1 fruit fly cellular context compared by ENCODE assay signal in the genomic region with DNA sequence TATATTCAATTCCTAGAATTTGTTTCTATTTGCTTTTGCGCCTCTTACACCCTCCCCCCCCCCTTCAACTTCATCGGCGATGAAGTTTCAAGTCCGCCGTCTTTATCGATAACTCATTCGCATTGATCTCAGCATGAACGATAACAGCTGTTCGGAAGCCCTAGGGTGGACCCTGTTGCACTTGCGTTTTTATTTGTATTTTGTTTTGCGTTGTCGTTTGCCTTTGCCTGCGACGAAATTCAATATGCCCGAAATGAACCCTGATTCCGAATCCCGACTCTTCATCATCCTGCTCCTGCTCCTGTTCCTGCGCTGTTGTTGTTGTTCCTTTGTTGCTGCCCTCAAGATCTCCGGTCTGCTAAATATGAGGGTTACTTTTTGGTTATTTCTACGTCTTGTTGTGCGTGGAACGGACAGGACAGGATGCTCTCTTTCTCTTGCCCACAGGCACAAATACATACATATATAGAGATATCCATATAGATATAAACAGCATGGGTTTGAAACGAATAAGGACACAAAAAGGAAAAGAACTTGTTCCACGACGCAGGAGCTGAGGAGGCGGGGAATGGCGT.
TF ChIP-seq lines count a peak whose summit lies in the region.

No protein-coding gene starts in this region.

TF ChIP-seq in whole organism, embryonic, 481 proteins besides CTCF, POLR2A, EP300 and RAD21 (continued from another document):
- TF ChIP-seq zen2 (GFP tag; IDR thresholded peaks at IDR 0.05; lab: Robert Waterston, UW; ENCODE audit: partially characterized antibody) (no peak), CG5245 (GFP tag; optimal IDR thresholded peaks at IDR 0.05; lab: Kevin White, UChicago) (no peak), pzg (GFP tag; optimal IDR thresholded peaks at IDR 0.05; lab: Kevin White, UChicago) (no peak), CG31388 (GFP tag; optimal IDR thresholded peaks at IDR 0.05; lab: Kevin White, UChicago) (no peak), CG13624 (GFP tag; optimal IDR thresholded peaks at IDR 0.05; lab: Kevin White, UChicago) (no peak), CG12219 (GFP tag; optimal IDR thresholded peaks at IDR 0.05; lab: Kevin White, UChicago) (peak; percentile 5), wek (GFP tag; optimal IDR thresholded peaks at IDR 0.05; lab: Kevin White, UChicago) (no peak), Aef1 (GFP tag; IDR thresholded peaks at IDR 0.05; lab: Robert Waterston, UW) (no peak), PHDP (tag; optimal IDR thresholded peaks at IDR 0.05; lab: Kevin White, UChicago) (no peak), zfh1 (GFP tag; IDR thresholded peaks at IDR 0.05; lab: Robert Waterston, UW) (no peak), CG4360 (GFP tag; IDR thresholded peaks at IDR 0.05; lab: Robert Waterston, UW) (peak; percentile 84), jigr1 (GFP tag; IDR thresholded peaks at IDR 0.05; lab: Robert Waterston, UW) (no peak), CG3838 (GFP tag; optimal IDR thresholded peaks at IDR 0.05; lab: Kevin White, UChicago) (no peak), CG8924 (tag; optimal IDR thresholded peaks at IDR 0.05; lab: Kevin White, UChicago) (peak; percentile 6), Taf1 (GFP tag; IDR thresholded peaks at IDR 0.05; lab: Robert Waterston, UW) (no peak), dmrt99B (tag; optimal IDR thresholded peaks at IDR 0.05; lab: Kevin White, UChicago) (peak; percentile 8), CG9817 (tag; optimal IDR thresholded peaks at IDR 0.05; lab: Kevin White, UChicago) (no peak), pan (optimal IDR thresholded peaks at IDR 0.05; lab: Kevin White, UChicago) (no peak), pan (GFP tag; optimal IDR thresholded peaks at IDR 0.05 in 1 of 2, IDR thresholded peaks at IDR 0.05 in 1 of 2) (no peak), mld (GFP tag; IDR thresholded peaks at IDR 0.05; lab: Robert Waterston, UW; ENCODE audit: partially characterized antibody) (no peak), Dek (tag; optimal IDR thresholded peaks at IDR 0.05; lab: Kevin White, UChicago) (no peak), CG11093 (GFP tag; IDR thresholded peaks at IDR 0.05; lab: Robert Waterston, UW) (no peak), Doc2 (GFP tag; IDR thresholded peaks at IDR 0.05; lab: Robert Waterston, UW) (no peak), stwl (tag; optimal IDR thresholded peaks at IDR 0.05; lab: Kevin White, UChicago) (peak; percentile 13), run (tag; optimal IDR thresholded peaks at IDR 0.05; lab: Kevin White, UChicago) (no peak), odd (GFP tag; optimal IDR thresholded peaks at IDR 0.05; lab: Kevin White, UChicago) (peak; percentile 8), CG10959 (GFP tag; IDR thresholded peaks at IDR 0.05; lab: Robert Waterston, UW) (no peak), her (GFP tag; optimal IDR thresholded peaks at IDR 0.05; lab: Kevin White, UChicago) (no peak), CG6813 (GFP tag; optimal IDR thresholded peaks at IDR 0.05; lab: Kevin White, UChicago) (no peak), danr (GFP tag; IDR thresholded peaks at IDR 0.05; lab: Robert Waterston, UW) (no peak), Pdp1 (GFP tag; optimal IDR thresholded peaks at IDR 0.05; lab: Kevin White, UChicago) (no peak), aop (GFP tag; IDR thresholded peaks at IDR 0.05; lab: Robert Waterston, UW) (no peak), CG13424 (tag; optimal IDR thresholded peaks at IDR 0.05; lab: Kevin White, UChicago) (no peak), Fer2 (tag; optimal IDR thresholded peaks at IDR 0.05; lab: Kevin White, UChicago) (no peak), Hey (tag; optimal IDR thresholded peaks at IDR 0.05; lab: Kevin White, UChicago) (no peak), ranshi (GFP tag; IDR thresholded peaks at IDR 0.05; lab: Robert Waterston, UW) (no peak), nom (GFP tag; optimal IDR thresholded peaks at IDR 0.05; lab: Kevin White, UChicago) (peak; percentile 51), MBD-R2 (GFP tag; IDR thresholded peaks at IDR 0.05; lab: Robert Waterston, UW) (0 out of 2 replicates have a peak, but pooled peaks have one; percentile 18), CG4820 (GFP tag; optimal IDR thresholded peaks at IDR 0.05; lab: Kevin White, UChicago) (no peak), p53 (GFP tag; optimal IDR thresholded peaks at IDR 0.05; lab: Kevin White, UChicago) (no peak), Nf-YC (tag; optimal IDR thresholded peaks at IDR 0.05; lab: Kevin White, UChicago) (no peak), CG7745 (tag; optimal IDR thresholded peaks at IDR 0.05; lab: Kevin White, UChicago) (no peak), CG14710 (tag; optimal IDR thresholded peaks at IDR 0.05; lab: Kevin White, UChicago) (no peak), lmd (GFP tag; IDR thresholded peaks at IDR 0.05; lab: Robert Waterston, UW) (no peak), Ptx1 (GFP tag; IDR thresholded peaks at IDR 0.05; lab: Robert Waterston, UW) (no peak), CG31224 (GFP tag; IDR thresholded peaks at IDR 0.05; lab: Robert Waterston, UW) (no peak), CG12769 (tag; optimal IDR thresholded peaks at IDR 0.05; lab: Kevin White, UChicago) (no peak), Hmr (GFP tag; optimal IDR thresholded peaks at IDR 0.05; lab: Kevin White, UChicago) (no peak), ATbp (GFP tag; optimal IDR thresholded peaks at IDR 0.05; lab: Kevin White, UChicago) (peak; percentile 13), Doc3 (GFP tag; IDR thresholded peaks at IDR 0.05; lab: Robert Waterston, UW; ENCODE audit: partially characterized antibody) (no peak), fd3F (GFP tag; optimal IDR thresholded peaks at IDR 0.05; lab: Kevin White, UChicago) (no peak), bsh (GFP tag; optimal IDR thresholded peaks at IDR 0.05; lab: Kevin White, UChicago) (peak in 1 of 2 experiments; percentile 7), Camta (GFP tag; optimal IDR thresholded peaks at IDR 0.05; lab: Kevin White, UChicago) (no peak), Six4 (GFP tag; optimal IDR thresholded peaks at IDR 0.05; lab: Kevin White, UChicago) (no peak), CG15011 (GFP tag; optimal IDR thresholded peaks at IDR 0.05; lab: Kevin White, UChicago) (no peak), peb (GFP tag; IDR thresholded peaks at IDR 0.05; lab: Robert Waterston, UW) (no peak), trem (tag; optimal IDR thresholded peaks at IDR 0.05; lab: Kevin White, UChicago) (no peak), Dp (GFP tag; optimal IDR thresholded peaks at IDR 0.05; lab: Kevin White, UChicago) (no peak), CG12155 (GFP tag; optimal IDR thresholded peaks at IDR 0.05; lab: Kevin White, UChicago) (no peak), CG32772 (GFP tag; IDR thresholded peaks at IDR 0.05; lab: Robert Waterston, UW) (no peak), Sox100B (GFP tag; optimal IDR thresholded peaks at IDR 0.05; lab: Kevin White, UChicago) (no peak), CG7928 (GFP tag; optimal IDR thresholded peaks at IDR 0.05; lab: Kevin White, UChicago) (peak; percentile 36), hb (GFP tag; IDR thresholded peaks at IDR 0.05; lab: Robert Waterston, UW; ENCODE audit: partially characterized antibody) (no peak), CG9797 (GFP tag; optimal IDR thresholded peaks at IDR 0.05; lab: Kevin White, UChicago) (no peak), CG11398 (GFP tag; optimal IDR thresholded peaks at IDR 0.05; lab: Kevin White, UChicago) (no peak), fd96Cb (tag; optimal IDR thresholded peaks at IDR 0.05; lab: Kevin White, UChicago) (no peak), CG1529 (GFP tag; optimal IDR thresholded peaks at IDR 0.05; lab: Kevin White, UChicago) (no peak), onecut (GFP tag; IDR thresholded peaks at IDR 0.05; lab: Robert Waterston, UW) (no peak), pnt (GFP tag; optimal IDR thresholded peaks at IDR 0.05; lab: Kevin White, UChicago) (no peak), CG3726 (GFP tag; IDR thresholded peaks at IDR 0.05; lab: Robert Waterston, UW) (no peak), CG13287 (GFP tag; IDR thresholded peaks at IDR 0.05; lab: Robert Waterston, UW; ENCODE audit: partially characterized antibody) (peak; percentile 9; the same call in 1 of the 2 replicates), CG1647 (GFP tag; optimal IDR thresholded peaks at IDR 0.05; lab: Kevin White, UChicago) (no peak), NK7.1 (GFP tag; optimal IDR thresholded peaks at IDR 0.05; lab: Kevin White, UChicago) (no peak), kah (GFP tag; optimal IDR thresholded peaks at IDR 0.05; lab: Kevin White, UChicago) (no peak), HLH4C (GFP tag; IDR thresholded peaks at IDR 0.05; lab: Robert Waterston, UW; ENCODE audit: partially characterized antibody) (0 out of 3 replicates have a peak, but pooled peaks have one; percentile 11)
